Fruit fly (Drosophila melanogaster) whole organism, embryonic: Measurements from ENCODE around the gene CG10383.

Experiments used
- Atf3 ChIP-seq: fragments of 200-800 bp; sonication (Bioruptor generic); optimal IDR thresholded peaks from 3 replicates; lab custom pipeline; 2016; ENCODE audit warnings: missing biosample characterization, missing genetic modification characterization
- CG11093 ChIP-seq: fragments of 200-800 bp; sonication (Bioruptor generic); IDR thresholded peaks from 3 replicates; pipeline ENCODE4 v1.3.6; 2022; ENCODE audit warnings: missing biosample characterization, missing genetic modification characterization
- CG11723 ChIP-seq: fragments of 200-800 bp; sonication (Bioruptor generic); optimal IDR thresholded peaks from 2 replicates; lab custom pipeline; 2017; ENCODE audit warnings: missing biosample characterization, mild to moderate bottlenecking, missing genetic modification characterization
- CG12769 ChIP-seq: fragments of 200-800 bp; sonication (Bioruptor generic); optimal IDR thresholded peaks from 2 replicates; lab custom pipeline; 2019; ENCODE audit warnings: missing biosample characterization, mild to moderate bottlenecking, missing genetic modification characterization, moderate library complexity
- CG12942 ChIP-seq: fragments of 200-800 bp; sonication (Bioruptor generic); optimal IDR thresholded peaks from 3 replicates; lab custom pipeline; 2016; ENCODE audit warnings: missing biosample characterization, missing genetic modification characterization
- CG13624 ChIP-seq: fragments of 200-800 bp; sonication (Bioruptor generic); optimal IDR thresholded peaks from 2 replicates; lab custom pipeline; 2016; ENCODE audit warnings: missing biosample characterization, missing genetic modification characterization
- CG14667 ChIP-seq: fragments of 200-800 bp; sonication (Bioruptor generic); IDR thresholded peaks from 2 replicates; pipeline ENCODE4 v1.3.6; 2022; ENCODE audit warnings: missing biosample characterization, missing genetic modification characterization
- CG15269 ChIP-seq: fragments of 200-800 bp; sonication (Bioruptor generic); optimal IDR thresholded peaks from 2 replicates; lab custom pipeline; 2018; ENCODE audit warnings: missing biosample characterization, mild to moderate bottlenecking, missing genetic modification characterization, moderate library complexity
- CG17829 ChIP-seq: fragments of 200-800 bp; optimal IDR thresholded peaks from 2 replicates; lab custom pipeline; 2019; ENCODE audit warnings: missing biosample characterization, mild to moderate bottlenecking, missing genetic modification characterization, moderate library complexity
- CG2889 ChIP-seq: fragments of 200-800 bp; sonication (Bioruptor generic); IDR thresholded peaks from 3 replicates; pipeline ENCODE4 v1.3.6; 2022; ENCODE audit warnings: missing biosample characterization, missing genetic modification characterization
- CG31224 ChIP-seq: fragments of 200-800 bp; sonication (Bioruptor generic); IDR thresholded peaks from 2 replicates; pipeline ENCODE4 v1.3.6; 2022; ENCODE audit warnings: missing biosample characterization, missing genetic modification characterization
- CG42726 ChIP-seq: fragments of 200-800 bp; sonication (Bioruptor generic); IDR thresholded peaks from 2 replicates; pipeline ENCODE4 v1.3.6; 2022; ENCODE audit warnings: missing biosample characterization, missing genetic modification characterization; ENCODE audit not compliant: partially characterized antibody
- CG4360 ChIP-seq: fragments of 200-800 bp; sonication (Bioruptor generic); IDR thresholded peaks from 2 replicates; pipeline ENCODE4 v1.3.6; 2022; ENCODE audit warnings: missing biosample characterization, missing genetic modification characterization
- CG4854 ChIP-seq: fragments of 200-800 bp; sonication (Bioruptor generic); optimal IDR thresholded peaks from 2 replicates; lab custom pipeline; 2016; ENCODE audit warnings: missing biosample characterization, missing genetic modification characterization, inconsistent platforms
- CG5245 ChIP-seq: fragments of 200-800 bp; sonication (Bioruptor generic); optimal IDR thresholded peaks from 3 replicates; lab custom pipeline; 2016; ENCODE audit warnings: missing biosample characterization, missing genetic modification characterization
- CG5953 ChIP-seq: fragments of 200-800 bp; sonication (Bioruptor generic); IDR thresholded peaks from 2 replicates; pipeline ENCODE4 v1.3.6; 2022; ENCODE audit warnings: missing biosample characterization, missing genetic modification characterization
- CG8290 ChIP-seq, 3 experiments: fragments of 200-800 bp; sonication (Bioruptor generic); optimal IDR thresholded peaks; 2 replicates each; lab custom pipeline; 2016 to 2019; ENCODE audit warnings: missing biosample characterization in 3 of 3, missing genetic modification characterization in 3 of 3, mild to moderate bottlenecking in 2 of 3, moderate library complexity in 1 of 3
- CG9727 ChIP-seq: fragments of 200-800 bp; sonication (Bioruptor generic); optimal IDR thresholded peaks from 3 replicates; lab custom pipeline; 2017; ENCODE audit warnings: missing biosample characterization, mild to moderate bottlenecking, missing genetic modification characterization
- Dll ChIP-seq: fragments of 200-800 bp; sonication (Bioruptor generic); IDR thresholded peaks from 4 replicates; pipeline ENCODE4 v1.3.6; 2022; ENCODE audit warnings: missing biosample characterization, missing genetic modification characterization; ENCODE audit not compliant: partially characterized antibody
- Gsc ChIP-seq: fragments of 200-800 bp; sonication (Bioruptor generic); IDR thresholded peaks from 2 replicates; pipeline ENCODE4 v1.3.6; 2022; ENCODE audit warnings: missing biosample characterization, missing genetic modification characterization
- H15 ChIP-seq: fragments of 200-800 bp; sonication (Bioruptor generic); IDR thresholded peaks from 3 replicates; pipeline ENCODE4 v1.3.6; 2022; ENCODE audit warnings: missing biosample characterization, missing genetic modification characterization
- HHEX ChIP-seq: fragments of 200-800 bp; sonication (Bioruptor generic); optimal IDR thresholded peaks from 3 replicates; lab custom pipeline; 2017; ENCODE audit warnings: missing biosample characterization, mild to moderate bottlenecking, missing genetic modification characterization, missing genetic modification reagents
- Hand ChIP-seq: fragments of 200-800 bp; sonication (Bioruptor generic); optimal IDR thresholded peaks from 2 replicates; lab custom pipeline; 2017; ENCODE audit warnings: mild to moderate bottlenecking, missing biosample characterization, missing genetic modification reagents, missing genetic modification characterization
- Hey ChIP-seq: fragments of 200-800 bp; sonication (Bioruptor generic); optimal IDR thresholded peaks from 3 replicates; lab custom pipeline; 2018; ENCODE audit warnings: missing biosample characterization, mild to moderate bottlenecking, missing genetic modification characterization
- Hmx ChIP-seq: fragments of 200-800 bp; sonication (Bioruptor generic); optimal IDR thresholded peaks from 2 replicates; lab custom pipeline; 2016; ENCODE audit warnings: missing biosample characterization, missing genetic modification characterization
- Rfx ChIP-seq: fragments of 200-800 bp; sonication (Bioruptor generic); IDR thresholded peaks from 2 replicates; pipeline ENCODE4 v1.3.6; 2022; ENCODE audit warnings: missing biosample characterization, missing genetic modification characterization
- Spps ChIP-seq: fragments of 200-800 bp; sonication (Bioruptor generic); optimal IDR thresholded peaks from 2 replicates; lab custom pipeline; 2018; ENCODE audit warnings: missing biosample characterization, mild to moderate bottlenecking, missing genetic modification characterization
- Sry-δ ChIP-seq: fragments of 200-800 bp; sonication (Bioruptor generic); optimal IDR thresholded peaks from 2 replicates; lab custom pipeline; 2016; ENCODE audit warnings: missing biosample characterization, missing genetic modification characterization
- ab ChIP-seq: fragments of 200-800 bp; sonication (Bioruptor generic); optimal IDR thresholded peaks from 2 replicates; lab custom pipeline; 2016; ENCODE audit warnings: missing biosample characterization, missing genetic modification characterization
- bcd ChIP-seq: fragments of 200-800 bp; sonication (Bioruptor generic); optimal IDR thresholded peaks from 2 replicates; lab custom pipeline; 2017; ENCODE audit warnings: missing biosample characterization, mild to moderate bottlenecking, missing genetic modification characterization
- ci ChIP-seq: fragments of 200-800 bp; sonication (Bioruptor generic); IDR thresholded peaks from 3 replicates; pipeline ENCODE4 v1.3.6; 2022; ENCODE audit warnings: missing biosample characterization, missing genetic modification characterization
- disco-r ChIP-seq: fragments of 200-800 bp; sonication (Bioruptor generic); optimal IDR thresholded peaks from 2 replicates; lab custom pipeline; 2016; ENCODE audit warnings: missing biosample characterization, missing genetic modification characterization
- esg ChIP-seq: fragments of 200-800 bp; sonication (Bioruptor generic); conservative IDR thresholded peaks from 2 replicates; pipeline ENCODE4 v1.3.6; 2022; ENCODE audit warnings: missing biosample characterization, missing genetic modification characterization
- ftz-f1 ChIP-seq: fragments of 200-800 bp; sonication (Bioruptor generic); optimal IDR thresholded peaks from 2 replicates; lab custom pipeline; 2016; ENCODE audit warnings: missing biosample characterization, missing genetic modification characterization
- gro ChIP-seq: fragments of 200-800 bp; sonication (Bioruptor generic); optimal IDR thresholded peaks from 2 replicates; lab custom pipeline; 2016; ENCODE audit warnings: missing biosample characterization, missing genetic modification characterization
- gsb-n ChIP-seq: fragments of 200-800 bp; sonication (Bioruptor generic); optimal IDR thresholded peaks from 3 replicates; lab custom pipeline; 2018; ENCODE audit warnings: missing biosample characterization, mild to moderate bottlenecking, missing genetic modification characterization
- gt ChIP-seq: fragments of 200-800 bp; sonication (Bioruptor generic); IDR thresholded peaks from 2 replicates; pipeline ENCODE4 v1.3.6; 2022; ENCODE audit warnings: missing biosample characterization, missing genetic modification characterization
- h ChIP-seq: fragments of >200 bp; optimal IDR thresholded peaks from 2 replicates; lab custom pipeline; 2017
- hbn ChIP-seq: fragments of 200-800 bp; sonication (Bioruptor generic); IDR thresholded peaks from 2 replicates; pipeline ENCODE4 v1.3.6; 2022; ENCODE audit warnings: missing biosample characterization, missing genetic modification characterization; ENCODE audit not compliant: partially characterized antibody
- p53 ChIP-seq: fragments of 200-800 bp; sonication (Bioruptor generic); optimal IDR thresholded peaks from 2 replicates; lab custom pipeline; 2016; ENCODE audit warnings: missing biosample characterization, missing genetic modification characterization
- pho ChIP-seq: fragments of 200-800 bp; sonication (Bioruptor generic); optimal IDR thresholded peaks from 2 replicates; lab custom pipeline; 2016; ENCODE audit warnings: missing biosample characterization, missing genetic modification characterization
- scrt ChIP-seq: fragments of 200-800 bp; sonication (Bioruptor generic); optimal IDR thresholded peaks from 2 replicates; lab custom pipeline; 2018; ENCODE audit warnings: missing biosample characterization, mild to moderate bottlenecking, missing genetic modification characterization, moderate library complexity
- sisA ChIP-seq: fragments of 200-800 bp; sonication (Bioruptor generic); IDR thresholded peaks from 2 replicates; pipeline ENCODE4 v1.3.6; 2022; ENCODE audit warnings: missing biosample characterization, missing genetic modification characterization
- slou ChIP-seq: fragments of 200-800 bp; sonication (Bioruptor generic); optimal IDR thresholded peaks from 3 replicates; lab custom pipeline; 2016; ENCODE audit warnings: missing biosample characterization, missing genetic modification characterization
- sob ChIP-seq: fragments of 200-800 bp; sonication (Bioruptor generic); IDR thresholded peaks from 2 replicates; pipeline ENCODE4 v1.3.6; 2022; ENCODE audit warnings: missing biosample characterization, missing genetic modification characterization
- tgo ChIP-seq: fragments of 200-800 bp; sonication (Bioruptor generic); IDR thresholded peaks from 3 replicates; pipeline ENCODE4 v1.3.6; 2022; ENCODE audit warnings: missing biosample characterization, missing genetic modification characterization
- tio ChIP-seq: fragments of 200-800 bp; sonication (Bioruptor generic); optimal IDR thresholded peaks from 2 replicates; lab custom pipeline; 2017; ENCODE audit warnings: missing biosample characterization, missing genetic modification characterization, inconsistent platforms
- tll ChIP-seq, 2 experiments: fragments of 200-800 bp in 1 of 2; fragments of >200 bp in 1 of 2; sonication (Bioruptor generic) in 1 of 2; optimal IDR thresholded peaks; 2 replicates each; lab custom pipeline; 2017 to 2019; ENCODE audit warnings: missing biosample characterization in 2 of 2, missing genetic modification characterization in 2 of 2, mild to moderate bottlenecking in 1 of 2, moderate library complexity in 1 of 2
- tna ChIP-seq: fragments of 200-800 bp; sonication (Bioruptor generic); IDR thresholded peaks from 2 replicates; pipeline ENCODE4 v1.3.6; 2022; ENCODE audit warnings: missing biosample characterization, missing genetic modification characterization; ENCODE audit not compliant: partially characterized antibody
- vvl ChIP-seq: fragments of 200-800 bp; sonication (Bioruptor generic); IDR thresholded peaks from 2 replicates; pipeline ENCODE4 v1.3.6; 2022; ENCODE audit warnings: missing biosample characterization, missing genetic modification characterization

The CG10383 gene

DNA sequence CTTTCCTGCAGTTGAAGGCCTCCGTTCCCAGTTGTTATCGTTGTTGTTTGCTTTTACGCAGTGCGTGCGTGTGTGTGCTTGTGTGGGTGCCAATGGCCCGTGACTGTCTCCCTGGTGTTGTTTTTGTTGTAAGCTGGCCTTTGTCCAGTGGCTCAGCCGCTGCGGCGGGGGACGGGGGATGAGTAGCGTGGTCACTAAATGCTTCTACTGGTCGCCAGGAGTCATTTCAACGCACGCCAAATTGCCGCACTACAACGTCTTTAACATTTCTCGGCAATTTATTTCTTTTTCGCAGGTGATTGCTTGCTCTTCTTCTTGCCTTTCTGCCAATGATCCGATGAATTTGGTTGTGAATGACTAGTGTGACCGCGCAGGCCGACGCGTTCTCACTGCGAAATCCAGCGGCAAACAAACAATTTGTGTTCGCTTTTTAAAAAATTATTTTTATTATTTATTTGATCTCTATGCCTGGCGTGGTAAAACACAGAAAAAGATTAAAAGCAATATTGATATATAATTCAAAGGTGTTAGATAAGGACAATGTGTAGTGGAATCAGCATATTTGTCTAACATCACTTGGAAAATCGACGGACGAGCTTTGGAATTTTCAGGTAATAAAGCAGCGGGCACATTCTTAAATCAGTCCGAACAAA lies 13.0 kb upstream of the CG10383 start, which contains the start of the genes Faf2 and Grip71 (continued):
- TF ChIP-seq Atf3 (GFP tag; lab: Kevin White, UChicago) (peak; percentile 82), scrt (GFP tag; lab: Kevin White, UChicago) (peak; percentile 68), Spps (tag; lab: Kevin White, UChicago) (peak; percentile 76), tio (peak; percentile 93), gsb-n (tag; lab: Kevin White, UChicago) (peak; percentile 85), h (peak; percentile 32), Hey (peak; percentile 23), HHEX (GFP tag; lab: Kevin White, UChicago) (peak; percentile 67), tgo (GFP tag; lab: Robert Waterston, UW) (peak; percentile 94), CG11093 (GFP tag; lab: Robert Waterston, UW) (peak; percentile 96), hbn (peak; percentile 32; the same call in 1 of the 2 replicates), bcd (peak; percentile 94), sob (GFP tag; lab: Robert Waterston, UW) (peak; percentile 96), tna (GFP tag; lab: Robert Waterston, UW) (no peak), p53 (GFP tag; lab: Kevin White, UChicago) (peak; percentile 36), Sry-δ (GFP tag; lab: Kevin White, UChicago) (peak; percentile 60), CG5245 (GFP tag; lab: Kevin White, UChicago) (peak; percentile 87), Gsc (peak; percentile 88), CG8290 (GFP tag; optimal IDR thresholded peaks at IDR 0.05; lab: Kevin White, UChicago) (peak; percentile 79), CG8290 (tag; optimal IDR thresholded peaks at IDR 0.05; lab: Kevin White, UChicago) (peak; percentile 15 to 72), Dll (GFP tag; lab: Robert Waterston, UW) (peak; percentile 59; the same call in 3 of the 4 replicates), ci (GFP tag; lab: Robert Waterston, UW) (peak; percentile 96), CG11723 (GFP tag; lab: Kevin White, UChicago) (peak; percentile 75), CG12769 (peak; percentile 82), ftz-f1 (GFP tag; lab: Kevin White, UChicago) (peak; percentile 59), tll (GFP tag; optimal IDR thresholded peaks at IDR 0.05; lab: Kevin White, UChicago) (peak in 1 of 2 experiments; percentile 22), CG9727 (GFP tag; lab: Kevin White, UChicago) (peak; percentile 88), Hand (GFP tag; lab: Kevin White, UChicago) (peak; percentile 52), esg (peak; percentile 96), ab (GFP tag; lab: Kevin White, UChicago) (peak; percentile 6), CG31224 (peak; percentile 91), CG5953 (peak; percentile 89), CG4854 (GFP tag; lab: Kevin White, UChicago) (peak; percentile 85), Rfx (GFP tag; lab: Robert Waterston, UW) (peak; percentile 97), CG15269 (tag; lab: Kevin White, UChicago) (peak; percentile 89), CG2889 (GFP tag; lab: Robert Waterston, UW) (peak; percentile 91), slou (GFP tag; lab: Kevin White, UChicago) (peak; percentile 89), Hmx (GFP tag; lab: Kevin White, UChicago) (peak; percentile 66), CG4360 (GFP tag; lab: Robert Waterston, UW) (peak; percentile 88), disco-r (peak; percentile 40), CG17829 (tag; lab: Kevin White, UChicago) (peak; percentile 94), gro (GFP tag; lab: Kevin White, UChicago) (peak; percentile 65), CG12942 (GFP tag; lab: Kevin White, UChicago) (peak; percentile 93), CG42726 (GFP tag; lab: Robert Waterston, UW) (no peak), CG13624 (GFP tag; lab: Kevin White, UChicago) (peak; percentile 75), sisA (GFP tag; lab: Robert Waterston, UW) (peak; percentile 98), vvl (GFP tag; lab: Robert Waterston, UW) (peak; percentile 96), CG14667 (GFP tag; lab: Robert Waterston, UW) (peak; percentile 95), gt (peak; percentile 92), pho (peak; percentile 91), H15 (GFP tag; lab: Robert Waterston, UW) (peak; percentile 94)
